Worm (Caenorhabditis elegans) whole organism, L4 larva: ENCODE measurements around the gene sdc-1.

Experiments
- hlh-11 ChIP-seq: fragments of 200-800 bp; sonication (Bioruptor generic); optimal IDR thresholded peaks from 2 replicates; lab custom pipeline; 2018; ENCODE audit warnings: mild to moderate bottlenecking, missing genetic modification characterization, missing compliant biosample characterization
- hlh-30 ChIP-seq: sonication (generic microtip); optimal IDR thresholded peaks from 2 replicates; lab custom pipeline; 2017; ENCODE audit warnings: antibody characterized with exemption, mild to moderate bottlenecking, missing genetic modification characterization, missing compliant biosample characterization; ENCODE audit not compliant: insufficient read depth
- mxl-3 ChIP-seq: fragments of 200-800 bp; sonication (Bioruptor generic); optimal IDR thresholded peaks from 2 replicates; lab custom pipeline; 2018; ENCODE audit warnings: mild to moderate bottlenecking, missing genetic modification characterization, missing compliant biosample characterization
- nhr-42 ChIP-seq: fragments of 200-800 bp; sonication (Bioruptor generic); IDR thresholded peaks from 2 replicates; pipeline ENCODE4 v1.3.6; 2022; ENCODE audit warnings: missing genetic modification characterization, missing compliant biosample characterization
- zag-1 ChIP-seq: fragments of 150-350 bp; optimal IDR thresholded peaks from 2 replicates; lab custom pipeline; 2014; ENCODE audit warnings: missing biosample characterization, missing genetic modification characterization

Gene sdc-1

DNA sequence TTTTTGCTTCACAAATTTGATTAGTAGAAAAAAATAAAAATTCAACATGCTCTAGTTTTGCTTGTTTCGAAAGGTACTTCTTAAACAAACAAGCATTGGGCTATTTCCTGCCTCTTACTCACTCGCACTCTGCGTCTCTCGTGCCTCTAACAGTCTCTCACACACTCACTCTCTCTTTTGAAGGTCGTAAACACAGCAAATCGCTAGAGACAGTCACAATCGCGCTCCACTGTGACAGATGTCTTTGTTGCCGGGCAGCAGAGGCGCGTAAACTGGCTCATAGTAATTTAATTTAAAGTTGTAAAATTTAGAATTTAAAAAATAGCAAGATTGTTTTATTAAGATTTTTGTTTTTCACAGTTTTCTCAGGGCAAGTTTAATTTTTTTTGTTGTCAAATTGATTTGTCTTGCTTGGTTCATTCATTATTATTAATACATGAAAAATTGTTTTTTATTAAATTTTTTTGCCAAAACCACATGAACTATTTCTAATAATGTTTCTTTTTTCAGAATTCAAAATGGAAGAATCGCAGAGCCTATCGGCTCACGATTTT is 56.4 kb downstream of the sdc-1 start, which contains the start of gene taf-3 (continued):
- TF ChIP-seq hlh-11 = peak; percentile 46
- TF ChIP-seq zag-1 (tag; lab: Kevin White, UChicago) = no peak
- peak; percentile 52 for TF ChIP-seq hlh-30 (tag; lab: Kevin White, UChicago)
- no peak for TF ChIP-seq nhr-42 (GFP tag; lab: Robert Waterston, UW)
- TF ChIP-seq mxl-3 (GFP tag; lab: Kevin White, UChicago) = peak; percentile 38
